Fruit fly (Drosophila melanogaster) whole organism, embryonic: Measurements from ENCODE around the gene Paris.

Experiments used
- CG10565 ChIP-seq: fragments of 200-800 bp; sonication (Bioruptor generic); optimal IDR thresholded peaks from 3 replicates; lab custom pipeline; 2016; ENCODE audit warnings: missing biosample characterization, mild to moderate bottlenecking, missing genetic modification characterization
- CG11085 ChIP-seq: fragments of 200-800 bp; sonication (Bioruptor generic); IDR thresholded peaks from 2 replicates; pipeline ENCODE4 v1.3.6; 2022; ENCODE audit warnings: missing biosample characterization, missing genetic modification characterization
- CG12104 ChIP-seq: fragments of 200-800 bp; sonication (Bioruptor generic); optimal IDR thresholded peaks from 3 replicates; lab custom pipeline; 2016; ENCODE audit warnings: missing biosample characterization, missing genetic modification characterization
- CG12391 ChIP-seq: fragments of 200-800 bp; sonication (Bioruptor generic); optimal IDR thresholded peaks from 3 replicates; lab custom pipeline; 2018; ENCODE audit warnings: missing biosample characterization, mild to moderate bottlenecking, missing genetic modification characterization, moderate library complexity
- CG13775 ChIP-seq: fragments of 200-800 bp; sonication (Bioruptor generic); optimal IDR thresholded peaks from 3 replicates; lab custom pipeline; 2017; ENCODE audit warnings: missing biosample characterization, mild to moderate bottlenecking, missing genetic modification characterization
- CG15269 ChIP-seq: fragments of 200-800 bp; sonication (Bioruptor generic); optimal IDR thresholded peaks from 2 replicates; lab custom pipeline; 2018; ENCODE audit warnings: missing biosample characterization, mild to moderate bottlenecking, missing genetic modification characterization, moderate library complexity
- CG15514 ChIP-seq: fragments of 200-800 bp; sonication (Bioruptor generic); optimal IDR thresholded peaks from 3 replicates; lab custom pipeline; 2017; ENCODE audit warnings: missing biosample characterization, missing genetic modification characterization, mild to moderate bottlenecking, moderate library complexity, missing genetic modification reagents
- CG15696 ChIP-seq: fragments of 200-800 bp; sonication (Bioruptor generic); optimal IDR thresholded peaks from 2 replicates; lab custom pipeline; 2019; ENCODE audit warnings: missing biosample characterization, mild to moderate bottlenecking, missing genetic modification characterization, moderate library complexity
- CG17361 ChIP-seq: fragments of 200-800 bp; sonication (Bioruptor generic); IDR thresholded peaks from 3 replicates; pipeline ENCODE4 v1.3.6; 2022; ENCODE audit warnings: missing biosample characterization, missing genetic modification characterization
- CG18764 ChIP-seq: fragments of 200-800 bp; sonication (Bioruptor generic); optimal IDR thresholded peaks from 3 replicates; lab custom pipeline; 2016; ENCODE audit warnings: missing biosample characterization, missing genetic modification characterization
- CG2199 ChIP-seq: fragments of 200-800 bp; sonication (Bioruptor generic); IDR thresholded peaks from 3 replicates; pipeline ENCODE4 v1.3.6; 2022; ENCODE audit warnings: missing biosample characterization, missing genetic modification characterization
- CG2202 ChIP-seq: fragments of 200-800 bp; sonication (Bioruptor generic); optimal IDR thresholded peaks from 2 replicates; lab custom pipeline; 2018; ENCODE audit warnings: missing biosample characterization, mild to moderate bottlenecking, missing genetic modification characterization
- CG2678 ChIP-seq: fragments of 200-800 bp; sonication (Bioruptor generic); optimal IDR thresholded peaks from 3 replicates; lab custom pipeline; 2019; ENCODE audit warnings: missing biosample characterization, mild to moderate bottlenecking, missing genetic modification characterization, moderate library complexity
- CG3281 ChIP-seq: fragments of 200-800 bp; sonication (Bioruptor generic); optimal IDR thresholded peaks from 3 replicates; lab custom pipeline; 2017; ENCODE audit warnings: missing biosample characterization, mild to moderate bottlenecking, missing genetic modification characterization
- CG34224 ChIP-seq: fragments of 200-800 bp; sonication (Bioruptor generic); IDR thresholded peaks from 3 replicates; pipeline ENCODE4 v1.3.6; 2022; ENCODE audit warnings: missing biosample characterization, missing genetic modification characterization; ENCODE audit not compliant: partially characterized antibody
- CG4360 ChIP-seq: fragments of 200-800 bp; sonication (Bioruptor generic); IDR thresholded peaks from 2 replicates; pipeline ENCODE4 v1.3.6; 2022; ENCODE audit warnings: missing biosample characterization, missing genetic modification characterization
- CG7963 ChIP-seq: fragments of 200-800 bp; sonication (Bioruptor generic); IDR thresholded peaks from 3 replicates; pipeline ENCODE4 v1.3.6; 2022; ENCODE audit warnings: missing biosample characterization, missing genetic modification characterization; ENCODE audit not compliant: partially characterized antibody
- CG9609 ChIP-seq: fragments of 200-800 bp; sonication (Bioruptor generic); optimal IDR thresholded peaks from 3 replicates; lab custom pipeline; 2016; ENCODE audit warnings: missing biosample characterization, missing genetic modification characterization
- CkIIα-i1 ChIP-seq: fragments of 200-800 bp; sonication (Bioruptor generic); IDR thresholded peaks from 2 replicates; pipeline ENCODE4 v1.3.6; 2022; ENCODE audit warnings: missing biosample characterization, missing genetic modification characterization
- Doc3 ChIP-seq: fragments of 200-800 bp; sonication (Bioruptor generic); IDR thresholded peaks from 3 replicates; pipeline ENCODE4 v1.3.6; 2022; ENCODE audit warnings: missing biosample characterization, missing genetic modification characterization; ENCODE audit not compliant: partially characterized antibody
- Fer3 ChIP-seq: fragments of 200-800 bp; sonication (Bioruptor generic); optimal IDR thresholded peaks from 2 replicates; lab custom pipeline; 2018; ENCODE audit warnings: missing biosample characterization, mild to moderate bottlenecking, missing genetic modification characterization, moderate library complexity
- MESR4 ChIP-seq: fragments of 200-800 bp; sonication (Bioruptor generic); optimal IDR thresholded peaks from 2 replicates; lab custom pipeline; 2018; ENCODE audit warnings: missing biosample characterization, mild to moderate bottlenecking, missing genetic modification characterization, moderate library complexity
- NC2β ChIP-seq: fragments of 200-800 bp; sonication (Bioruptor generic); optimal IDR thresholded peaks from 2 replicates; lab custom pipeline; 2016; ENCODE audit warnings: missing biosample characterization, missing genetic modification characterization
- Nf-YC ChIP-seq: fragments of 200-800 bp; optimal IDR thresholded peaks from 3 replicates; lab custom pipeline; 2019; ENCODE audit warnings: missing biosample characterization, mild to moderate bottlenecking, missing genetic modification characterization, moderate library complexity
- Oli ChIP-seq: fragments of 200-800 bp; sonication (Bioruptor generic); optimal IDR thresholded peaks from 2 replicates; lab custom pipeline; 2018; ENCODE audit warnings: missing biosample characterization, mild to moderate bottlenecking, missing genetic modification characterization, moderate library complexity
- Optix ChIP-seq: fragments of 200-800 bp; sonication (Bioruptor generic); IDR thresholded peaks from 3 replicates; pipeline ENCODE4 v1.3.6; 2022; ENCODE audit warnings: missing biosample characterization, missing genetic modification characterization
- PHDP ChIP-seq: fragments of 200-800 bp; sonication (Bioruptor generic); optimal IDR thresholded peaks from 3 replicates; lab custom pipeline; 2018; ENCODE audit warnings: missing biosample characterization, mild to moderate bottlenecking, missing genetic modification characterization, moderate library complexity
- Sin3A ChIP-seq: fragments of >200 bp; optimal IDR thresholded peaks from 2 replicates; lab custom pipeline; 2018
- Xrp1 ChIP-seq: fragments of 200-800 bp; sonication (Bioruptor generic); IDR thresholded peaks from 2 replicates; pipeline ENCODE4 v1.3.6; 2022; ENCODE audit warnings: missing biosample characterization, missing genetic modification characterization
- YL-1 ChIP-seq: fragments of 200-800 bp; sonication (Bioruptor generic); optimal IDR thresholded peaks from 3 replicates; lab custom pipeline; 2017; ENCODE audit warnings: missing biosample characterization, mild to moderate bottlenecking, missing genetic modification characterization
- amos ChIP-seq: fragments of 200-800 bp; sonication (Bioruptor generic); IDR thresholded peaks from 2 replicates; pipeline ENCODE4 v1.3.6; 2022; ENCODE audit warnings: missing biosample characterization, missing genetic modification characterization; ENCODE audit not compliant: partially characterized antibody
- ato ChIP-seq: fragments of 200-800 bp; sonication (Bioruptor generic); IDR thresholded peaks from 2 replicates; pipeline ENCODE4 v1.3.6; 2022; ENCODE audit warnings: missing biosample characterization, missing genetic modification characterization; ENCODE audit not compliant: partially characterized antibody
- bbx ChIP-seq: fragments of 200-800 bp; sonication (Bioruptor generic); IDR thresholded peaks from 2 replicates; pipeline ENCODE4 v1.3.6; 2022; ENCODE audit warnings: missing biosample characterization, missing genetic modification characterization; ENCODE audit not compliant: partially characterized antibody
- bowl ChIP-seq: fragments of 200-800 bp; sonication (Bioruptor generic); IDR thresholded peaks from 2 replicates; pipeline ENCODE4 v1.3.6; 2022; ENCODE audit warnings: missing biosample characterization, missing genetic modification characterization
- esg ChIP-seq: fragments of 200-800 bp; sonication (Bioruptor generic); conservative IDR thresholded peaks from 2 replicates; pipeline ENCODE4 v1.3.6; 2022; ENCODE audit warnings: missing biosample characterization, missing genetic modification characterization
- fd64A ChIP-seq: fragments of 200-800 bp; sonication (Bioruptor generic); optimal IDR thresholded peaks from 3 replicates; lab custom pipeline; 2018; ENCODE audit warnings: missing biosample characterization, mild to moderate bottlenecking, missing genetic modification characterization
- ftz-f1 ChIP-seq: fragments of 200-800 bp; sonication (Bioruptor generic); optimal IDR thresholded peaks from 2 replicates; lab custom pipeline; 2016; ENCODE audit warnings: missing biosample characterization, missing genetic modification characterization
- gfzf ChIP-seq: fragments of 200-800 bp; sonication (Bioruptor generic); optimal IDR thresholded peaks from 2 replicates; lab custom pipeline; 2016; ENCODE audit warnings: missing biosample characterization, mild to moderate bottlenecking, missing genetic modification characterization, moderate library complexity
- grau ChIP-seq: fragments of 200-800 bp; optimal IDR thresholded peaks from 3 replicates; lab custom pipeline; 2019; ENCODE audit warnings: missing biosample characterization, mild to moderate bottlenecking, missing genetic modification characterization, moderate library complexity
- knrl ChIP-seq: fragments of 200-800 bp; sonication (Bioruptor generic); IDR thresholded peaks from 3 replicates; pipeline ENCODE4 v1.3.6; 2022; ENCODE audit warnings: missing biosample characterization, missing genetic modification characterization; ENCODE audit not compliant: partially characterized antibody
- nerfin-1 ChIP-seq: fragments of 200-800 bp; sonication (Bioruptor generic); optimal IDR thresholded peaks from 3 replicates; lab custom pipeline; 2019; ENCODE audit warnings: missing biosample characterization, mild to moderate bottlenecking, missing genetic modification characterization, moderate library complexity
- nmo ChIP-seq: fragments of 200-800 bp; sonication (Bioruptor generic); optimal IDR thresholded peaks from 2 replicates; lab custom pipeline; 2018; ENCODE audit warnings: missing biosample characterization, mild to moderate bottlenecking, missing genetic modification characterization, moderate library complexity
- pzg ChIP-seq: fragments of 200-800 bp; sonication (Bioruptor generic); optimal IDR thresholded peaks from 3 replicates; lab custom pipeline; 2018; ENCODE audit warnings: missing biosample characterization, mild to moderate bottlenecking, missing genetic modification characterization, moderate library complexity
- row ChIP-seq: fragments of 200-800 bp; sonication (Bioruptor generic); IDR thresholded peaks from 3 replicates; pipeline ENCODE4 v1.3.6; 2022; ENCODE audit warnings: missing biosample characterization, missing genetic modification characterization
- sens-2 ChIP-seq: fragments of 200-800 bp; sonication (Bioruptor generic); IDR thresholded peaks from 2 replicates; pipeline ENCODE4 v1.3.6; 2022; ENCODE audit warnings: missing biosample characterization, missing genetic modification characterization
- slbo ChIP-seq: fragments of 200-800 bp; sonication (Bioruptor generic); IDR thresholded peaks from 2 replicates; pipeline ENCODE4 v1.3.6; 2022; ENCODE audit warnings: missing biosample characterization, missing genetic modification characterization
- slp2 ChIP-seq: fragments of 200-800 bp; sonication (Bioruptor generic); optimal IDR thresholded peaks from 2 replicates; lab custom pipeline; 2016; ENCODE audit warnings: missing biosample characterization, missing genetic modification characterization
- tap ChIP-seq: fragments of 200-800 bp; optimal IDR thresholded peaks from 3 replicates; lab custom pipeline; 2019; ENCODE audit warnings: missing biosample characterization, mild to moderate bottlenecking, missing genetic modification characterization, moderate library complexity
- trem ChIP-seq: fragments of 200-800 bp; optimal IDR thresholded peaks from 3 replicates; lab custom pipeline; 2019; ENCODE audit warnings: missing biosample characterization, mild to moderate bottlenecking, missing genetic modification characterization, moderate library complexity
- zen2 ChIP-seq: fragments of 200-800 bp; sonication (Bioruptor generic); IDR thresholded peaks from 3 replicates; pipeline ENCODE4 v1.3.6; 2022; ENCODE audit warnings: missing biosample characterization, missing genetic modification characterization; ENCODE audit not compliant: partially characterized antibody

Paris gene

DNA sequence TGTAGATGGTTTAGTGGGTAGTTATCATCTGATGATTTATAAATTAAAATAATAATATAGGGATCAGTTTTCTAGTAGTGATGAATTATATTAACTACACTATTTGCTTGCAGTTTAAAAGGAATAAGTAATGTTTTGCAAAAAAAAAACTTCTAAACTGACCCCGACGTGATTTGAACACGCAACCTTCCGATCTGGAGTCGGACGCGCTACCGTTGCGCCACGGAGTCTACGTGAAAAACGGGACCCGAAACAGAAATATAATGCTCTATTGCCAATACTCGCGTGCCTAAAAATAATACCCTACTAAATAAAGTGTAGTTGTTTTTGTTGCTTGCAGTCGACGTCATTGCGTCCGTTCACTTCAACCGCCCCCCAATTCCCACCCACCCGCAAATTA is 44.6 kb upstream of the Paris start (continued):
- TF ChIP-seq YL-1 (GFP tag; lab: Kevin White, UChicago) (no peak), CG15514 (no peak), tap (no peak), NC2β (GFP tag; lab: Kevin White, UChicago) (no peak), slp2 (GFP tag; lab: Kevin White, UChicago) (no peak), Xrp1 (GFP tag; lab: Robert Waterston, UW) (no peak), CG9609 (GFP tag; lab: Kevin White, UChicago) (no peak), zen2 (GFP tag; lab: Robert Waterston, UW) (peak; percentile 42; the same call in 2 of the 3 replicates), pzg (GFP tag; lab: Kevin White, UChicago) (no peak), ftz-f1 (GFP tag; lab: Kevin White, UChicago) (no peak), MESR4 (GFP tag; lab: Kevin White, UChicago) (no peak), CG4360 (GFP tag; lab: Robert Waterston, UW) (no peak), Oli (tag; lab: Kevin White, UChicago) (no peak), CG7963 (peak; percentile 51; the same call in 2 of the 3 replicates), CG10565 (GFP tag; lab: Kevin White, UChicago) (no peak), Sin3A (lab: Kevin White, UChicago) (no peak), Nf-YC (no peak), ato (peak; percentile 37; the same call in 1 of the 2 replicates), nmo (GFP tag; lab: Kevin White, UChicago) (no peak), trem (tag; lab: Kevin White, UChicago) (no peak), amos (GFP tag; lab: Robert Waterston, UW) (peak; percentile 67; the same call in 1 of the 2 replicates), CG2202 (tag; lab: Kevin White, UChicago) (no peak), CG18764 (GFP tag; lab: Kevin White, UChicago) (no peak), nerfin-1 (tag; lab: Kevin White, UChicago) (no peak), esg (GFP tag; lab: Robert Waterston, UW) (no peak), slbo (GFP tag; lab: Robert Waterston, UW) (0 out of 2 replicates have a peak, but pooled peaks have one; percentile 4), Doc3 (GFP tag; lab: Robert Waterston, UW) (0 out of 3 replicates have a peak, but pooled peaks have one; percentile 22), gfzf (GFP tag; lab: Kevin White, UChicago) (no peak), CG2678 (no peak), CG3281 (GFP tag; lab: Kevin White, UChicago) (no peak), knrl (peak; percentile 42; the same call in 1 of the 3 replicates), CG15696 (tag; lab: Kevin White, UChicago) (no peak), row (GFP tag; lab: Robert Waterston, UW) (no peak), CG17361 (GFP tag; lab: Robert Waterston, UW) (no peak), Fer3 (no peak), CG11085 (GFP tag; lab: Robert Waterston, UW) (no peak), CG2199 (GFP tag; lab: Robert Waterston, UW) (no peak), grau (tag; lab: Kevin White, UChicago) (no peak), CkIIα-i1 (GFP tag; lab: Robert Waterston, UW) (no peak), CG13775 (GFP tag; lab: Kevin White, UChicago) (no peak), Optix (no peak), CG12391 (tag; lab: Kevin White, UChicago) (no peak), CG15269 (no peak), bbx (GFP tag; lab: Robert Waterston, UW) (peak; percentile 67), fd64A (GFP tag; lab: Kevin White, UChicago) (no peak), sens-2 (GFP tag; lab: Robert Waterston, UW) (no peak), CG12104 (GFP tag; lab: Kevin White, UChicago) (no peak), PHDP (tag; lab: Kevin White, UChicago) (no peak), bowl (GFP tag; lab: Robert Waterston, UW) (no peak), CG34224 (0 out of 3 replicates have a peak, but pooled peaks have one; percentile 35)
